Worm (Caenorhabditis elegans) whole organism, late embryonic: Measurements from ENCODE around the gene cdc-42.

ENCODE experiments used
- C08G9.2 ChIP-seq: sonication (generic microtip); optimal IDR thresholded peaks from 2 replicates; lab custom pipeline; 2016; ENCODE audit warnings: mild to moderate bottlenecking, missing genetic modification characterization, moderate library complexity, missing compliant biosample characterization
- F13H6.1 ChIP-seq: sonication (generic microtip); optimal IDR thresholded peaks from 2 replicates; lab custom pipeline; 2016; ENCODE audit warnings: missing genetic modification characterization, missing compliant biosample characterization
- K09A11.1 ChIP-seq: sonication (generic microtip); optimal IDR thresholded peaks from 2 replicates; lab custom pipeline; 2017; ENCODE audit warnings: antibody characterized with exemption, mild to moderate bottlenecking, missing genetic modification characterization, missing compliant biosample characterization; ENCODE audit not compliant: insufficient read depth
- T23F11.4 ChIP-seq: fragments of 200-800 bp; sonication (Bioruptor generic); optimal IDR thresholded peaks from 2 replicates; lab custom pipeline; 2018; ENCODE audit warnings: mild to moderate bottlenecking, missing genetic modification characterization, missing compliant biosample characterization
- ahr-1 ChIP-seq: sonication (generic microtip); optimal IDR thresholded peaks from 2 replicates; lab custom pipeline; 2016; ENCODE audit warnings: missing genetic modification characterization, missing compliant biosample characterization
- ceh-14 ChIP-seq: sonication (generic microtip); optimal IDR thresholded peaks from 2 replicates; lab custom pipeline; 2016; ENCODE audit warnings: missing genotype, missing genetic modification characterization, missing compliant biosample characterization
- ceh-19 ChIP-seq: fragments of 200-800 bp; sonication (Bioruptor generic); optimal IDR thresholded peaks from 2 replicates; lab custom pipeline; 2018; ENCODE audit warnings: mild to moderate bottlenecking, missing genetic modification characterization, missing compliant biosample characterization
- ceh-2 ChIP-seq: sonication (generic microtip); optimal IDR thresholded peaks from 2 replicates; lab custom pipeline; 2016; ENCODE audit warnings: missing genotype, missing genetic modification characterization, missing compliant biosample characterization
- ceh-22 ChIP-seq: sonication (generic microtip); optimal IDR thresholded peaks from 2 replicates; lab custom pipeline; 2017; ENCODE audit warnings: missing biosample characterization, missing genetic modification characterization
- ceh-30 ChIP-seq: fragments of 150-350 bp; optimal IDR thresholded peaks from 2 replicates; lab custom pipeline; 2014; ENCODE audit warnings: missing biosample characterization, missing genetic modification characterization
- ceh-31 ChIP-seq: sonication (generic microtip); optimal IDR thresholded peaks from 2 replicates; lab custom pipeline; 2016; ENCODE audit warnings: missing genetic modification characterization, missing compliant biosample characterization
- ceh-34 ChIP-seq: sonication (generic microtip); optimal IDR thresholded peaks from 2 replicates; lab custom pipeline; 2016; ENCODE audit warnings: mild to moderate bottlenecking, missing genetic modification characterization, missing compliant biosample characterization
- ceh-48 ChIP-seq: sonication (generic microtip); optimal IDR thresholded peaks from 2 replicates; lab custom pipeline; 2016; ENCODE audit warnings: missing genetic modification characterization, inconsistent platforms, missing compliant biosample characterization
- ceh-9 ChIP-seq: sonication (generic microtip); optimal IDR thresholded peaks from 2 replicates; lab custom pipeline; 2016; ENCODE audit warnings: mild to moderate bottlenecking, missing genetic modification characterization, inconsistent platforms, missing compliant biosample characterization
- elt-2 ChIP-seq: sonication (generic microtip); optimal IDR thresholded peaks from 2 replicates; lab custom pipeline; 2016; ENCODE audit warnings: missing genetic modification reagents, missing genetic modification characterization, missing compliant biosample characterization
- ets-4 ChIP-seq: sonication (generic microtip); optimal IDR thresholded peaks from 2 replicates; lab custom pipeline; 2016; ENCODE audit warnings: missing genetic modification characterization, missing compliant biosample characterization
- eyg-1 ChIP-seq: sonication (generic microtip); optimal IDR thresholded peaks from 2 replicates; lab custom pipeline; 2016; ENCODE audit warnings: missing genotype, missing genetic modification characterization, missing compliant biosample characterization
- fkh-10 ChIP-seq: fragments of 150-350 bp; optimal IDR thresholded peaks from 2 replicates; lab custom pipeline; 2014; ENCODE audit warnings: missing biosample characterization, missing genetic modification reagents, missing genetic modification characterization
- fkh-6 ChIP-seq: sonication (generic microtip); optimal IDR thresholded peaks from 2 replicates; lab custom pipeline; 2016; ENCODE audit warnings: missing genetic modification characterization, missing compliant biosample characterization
- gmeb-2 ChIP-seq: sonication (generic microtip); optimal IDR thresholded peaks from 2 replicates; lab custom pipeline; 2016; ENCODE audit warnings: missing genetic modification characterization, inconsistent platforms, missing compliant biosample characterization
- hlh-30 ChIP-seq: sonication (generic microtip); optimal IDR thresholded peaks from 2 replicates; lab custom pipeline; 2017; ENCODE audit warnings: antibody characterized with exemption, missing genetic modification characterization, missing compliant biosample characterization; ENCODE audit not compliant: insufficient read depth
- hlh-6 ChIP-seq: sonication (generic microtip); optimal IDR thresholded peaks from 2 replicates; lab custom pipeline; 2016; ENCODE audit warnings: missing genotype, missing genetic modification characterization, missing compliant biosample characterization
- lim-6 ChIP-seq: sonication (generic microtip); optimal IDR thresholded peaks from 2 replicates; lab custom pipeline; 2016; ENCODE audit warnings: missing genetic modification characterization, missing compliant biosample characterization
- lin-11 ChIP-seq: fragments of 200-800 bp; sonication (Bioruptor generic); optimal IDR thresholded peaks from 2 replicates; lab custom pipeline; 2018; ENCODE audit warnings: mild to moderate bottlenecking, missing genetic modification characterization, missing compliant biosample characterization
- nfya-1 ChIP-seq: sonication (generic microtip); optimal IDR thresholded peaks from 2 replicates; lab custom pipeline; 2017; ENCODE audit warnings: missing genetic modification characterization, mild to moderate bottlenecking, missing compliant biosample characterization, antibody characterized with exemption, moderate library complexity
- odd-2 ChIP-seq: sonication (generic microtip); optimal IDR thresholded peaks from 2 replicates; lab custom pipeline; 2017; ENCODE audit warnings: antibody characterized with exemption, mild to moderate bottlenecking, missing genetic modification characterization, missing compliant biosample characterization
- pat-9 ChIP-seq: fragments of 200-800 bp; sonication (Bioruptor generic); optimal IDR thresholded peaks from 2 replicates; lab custom pipeline; 2018; ENCODE audit warnings: mild to moderate bottlenecking, missing genetic modification characterization, moderate library complexity, missing compliant biosample characterization
- pax-1 ChIP-seq: fragments of 150-350 bp; optimal IDR thresholded peaks from 2 replicates; lab custom pipeline; 2014; ENCODE audit warnings: missing biosample characterization, missing genetic modification characterization
- pha-2 ChIP-seq: sonication (generic microtip); optimal IDR thresholded peaks from 2 replicates; lab custom pipeline; 2017; ENCODE audit warnings: mild to moderate bottlenecking, missing genetic modification characterization, missing compliant biosample characterization
- ref-2 ChIP-seq: sonication (generic microtip); optimal IDR thresholded peaks from 2 replicates; lab custom pipeline; 2016; ENCODE audit warnings: missing genetic modification characterization, missing compliant biosample characterization
- rnt-1 ChIP-seq: sonication (generic microtip); optimal IDR thresholded peaks from 2 replicates; lab custom pipeline; 2016; ENCODE audit warnings: missing genetic modification characterization, missing compliant biosample characterization
- sox-4 ChIP-seq: sonication (generic microtip); optimal IDR thresholded peaks from 2 replicates; lab custom pipeline; 2017; ENCODE audit warnings: mild to moderate bottlenecking, missing genetic modification characterization, inconsistent platforms, missing compliant biosample characterization
- tbx-2 ChIP-seq: sonication (generic microtip); optimal IDR thresholded peaks from 2 replicates; lab custom pipeline; 2016; ENCODE audit warnings: missing genetic modification characterization, missing compliant biosample characterization
- tbx-7 ChIP-seq: sonication (generic microtip); optimal IDR thresholded peaks from 2 replicates; lab custom pipeline; 2016; ENCODE audit warnings: missing genotype, missing genetic modification characterization, missing compliant biosample characterization
- unc-42 ChIP-seq: sonication (generic microtip); optimal IDR thresholded peaks from 2 replicates; lab custom pipeline; 2016; ENCODE audit warnings: missing genotype, missing genetic modification characterization, missing compliant biosample characterization
- unc-55 ChIP-seq: sonication (generic microtip); optimal IDR thresholded peaks from 2 replicates; lab custom pipeline; 2017; ENCODE audit warnings: missing biosample characterization, missing genetic modification reagents, missing genetic modification characterization
- zip-5 ChIP-seq: sonication (generic microtip); optimal IDR thresholded peaks from 2 replicates; lab custom pipeline; 2016; ENCODE audit warnings: missing genetic modification characterization, missing compliant biosample characterization

cdc-42 gene

DNA sequence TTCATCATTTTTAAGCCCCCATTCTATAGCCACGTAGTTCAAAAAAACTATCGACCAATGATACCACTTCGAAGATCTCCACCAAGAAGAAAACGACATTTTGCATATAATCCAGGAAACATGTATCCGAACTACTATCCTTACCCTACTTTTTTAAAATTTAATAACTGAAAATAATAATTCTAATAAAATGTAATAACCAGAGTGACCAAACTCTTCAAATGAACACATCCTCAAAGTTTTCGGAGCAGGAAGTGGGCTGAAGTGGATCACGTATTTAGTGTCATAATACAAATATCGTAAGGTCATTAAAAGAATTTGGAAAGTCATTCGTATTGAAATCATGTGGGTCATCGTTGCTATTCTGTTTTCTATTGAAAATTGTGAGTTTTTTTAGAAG is 38.8 kb upstream of the cdc-42 start, which contains the start of gene F35D2.6:
F35D2.6 (plus strand) TSS at position 301 of the 400 bp plus-strand sequence.
- TF ChIP-seq ceh-30 (tag; lab: Kevin White, UChicago) = no peak
- TF ChIP-seq sox-4 (tag; lab: Kevin White, UChicago) = no peak
- TF ChIP-seq fkh-6 (tag; lab: Kevin White, UChicago) = no peak
- TF ChIP-seq ceh-34 (tag; lab: Kevin White, UChicago) = no peak
- TF ChIP-seq lim-6 (tag; lab: Kevin White, UChicago) = no peak
- TF ChIP-seq ceh-14 (tag; lab: Kevin White, UChicago) = no peak
- no peak for TF ChIP-seq tbx-2 (tag; lab: Kevin White, UChicago)
- no peak for TF ChIP-seq ceh-22 (tag; lab: Kevin White, UChicago)
- no peak for TF ChIP-seq zip-5 (tag; lab: Kevin White, UChicago)
- TF ChIP-seq hlh-30 = no peak
- TF ChIP-seq pat-9 (tag; lab: Kevin White, UChicago) = no peak

DNA sequence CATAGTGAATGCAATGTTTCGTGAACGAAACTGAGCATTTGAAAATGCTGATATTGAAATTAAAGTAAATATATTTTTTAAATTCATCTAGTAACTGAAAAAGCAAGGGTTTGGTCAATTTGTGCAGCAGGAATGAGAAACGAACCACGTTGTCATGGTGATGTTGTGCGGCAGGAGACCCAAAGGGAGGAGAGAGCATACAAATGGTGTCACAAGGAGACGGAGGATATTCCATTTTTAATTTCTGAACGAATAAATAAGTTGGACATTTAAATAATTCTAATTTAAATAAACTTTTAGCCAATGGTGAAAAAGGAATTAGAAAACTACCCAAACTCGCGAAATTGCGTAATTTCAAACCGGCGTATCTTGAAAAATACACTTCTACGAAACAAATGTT is 32.7 kb upstream of the cdc-42 start, which contains the start of gene mks-3:
mks-3 (minus strand) TSS at position 101 of the 400 bp plus-strand sequence.
- no peak for TF ChIP-seq unc-55 (GFP tag; lab: Kevin White, UChicago)
- no peak for TF ChIP-seq elt-2
- TF ChIP-seq fkh-10 (GFP tag; lab: Kevin White, UChicago) = no peak
- no peak for TF ChIP-seq ceh-48
- no peak for TF ChIP-seq tbx-7 (tag; lab: Kevin White, UChicago)
- no peak for TF ChIP-seq T23F11.4
- no peak for TF ChIP-seq ceh-30 (tag; lab: Kevin White, UChicago)
- no peak for TF ChIP-seq lin-11 (tag; lab: Kevin White, UChicago)
- TF ChIP-seq K09A11.1 = no peak
- no peak for TF ChIP-seq rnt-1 (tag; lab: Kevin White, UChicago)
- no peak for TF ChIP-seq hlh-6 (tag; lab: Kevin White, UChicago)
- no peak for TF ChIP-seq gmeb-2 (tag; lab: Kevin White, UChicago)

DNA sequence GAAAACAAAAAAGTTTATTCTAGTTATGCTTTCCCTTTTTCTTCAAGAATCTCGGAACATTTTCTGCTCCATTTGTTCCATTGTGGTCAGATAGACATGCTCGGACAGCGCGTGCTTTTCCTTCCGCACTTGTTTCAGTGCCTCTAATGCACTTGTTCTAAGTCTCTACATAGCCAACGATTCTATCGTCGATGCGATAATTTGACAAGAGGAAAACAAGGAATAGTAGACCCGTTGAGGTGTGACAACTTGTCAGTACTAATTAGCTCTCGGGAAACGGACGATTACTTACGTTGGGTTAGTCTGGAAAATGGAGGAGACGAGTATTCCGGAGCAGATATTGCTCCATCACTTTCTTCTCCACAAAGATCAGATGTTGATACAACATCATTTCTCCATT is 28.0 kb upstream of the cdc-42 start:
- TF ChIP-seq C08G9.2 (tag; lab: Kevin White, UChicago) = no peak
- no peak for TF ChIP-seq ets-4
- TF ChIP-seq ceh-31 (tag; lab: Kevin White, UChicago) = peak; percentile 1
- TF ChIP-seq ceh-19 (GFP tag; lab: Kevin White, UChicago) = no peak

DNA sequence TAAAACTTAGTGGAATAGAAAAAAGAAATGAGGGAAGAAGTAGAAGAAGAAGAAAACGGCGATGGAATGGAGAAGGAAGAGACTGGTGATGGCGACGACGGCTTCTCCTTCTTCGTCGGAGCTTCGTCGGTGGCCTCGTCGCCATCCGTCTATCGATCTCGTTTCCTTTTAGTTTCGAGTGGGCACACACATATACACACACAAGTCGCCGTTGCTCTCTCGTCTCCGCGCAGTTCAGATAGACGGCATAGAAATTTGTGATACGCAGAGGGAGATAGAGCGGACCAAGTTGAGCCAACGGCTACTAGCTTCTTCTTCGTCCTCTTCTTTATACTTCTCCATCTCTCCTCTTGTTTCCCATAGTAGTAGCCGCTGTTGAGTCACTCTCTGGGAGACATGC is 23.0 kb upstream of the cdc-42 start:
- TF ChIP-seq nfya-1 (tag; lab: Kevin White, UChicago) = peak; percentile 12
- TF ChIP-seq ceh-9 = no peak
- no peak for TF ChIP-seq pha-2
- TF ChIP-seq ceh-34 (tag; lab: Kevin White, UChicago) = peak; percentile 1
- no peak for TF ChIP-seq lim-6 (tag; lab: Kevin White, UChicago)
- TF ChIP-seq ceh-2 (tag; lab: Kevin White, UChicago) = no peak
- TF ChIP-seq pax-1 (tag; lab: Kevin White, UChicago) = no peak
- TF ChIP-seq F13H6.1 = peak; percentile 24
- no peak for TF ChIP-seq tbx-7 (tag; lab: Kevin White, UChicago)
- TF ChIP-seq fkh-10 (GFP tag; lab: Kevin White, UChicago) = no peak
- no peak for TF ChIP-seq ahr-1 (tag; lab: Kevin White, UChicago)
- TF ChIP-seq unc-42 (tag; lab: Kevin White, UChicago) = peak; percentile 28
- TF ChIP-seq lin-11 (tag; lab: Kevin White, UChicago) = no peak
- no peak for TF ChIP-seq ref-2
- TF ChIP-seq odd-2 (tag; lab: Kevin White, UChicago) = no peak
- TF ChIP-seq gmeb-2 (tag; lab: Kevin White, UChicago) = no peak
- TF ChIP-seq ceh-48 = peak; percentile 74
- no peak for TF ChIP-seq eyg-1 (tag; lab: Kevin White, UChicago)
- TF ChIP-seq ceh-19 (GFP tag; lab: Kevin White, UChicago) = no peak
- TF ChIP-seq tbx-2 (tag; lab: Kevin White, UChicago) = peak; percentile 36
- TF ChIP-seq ceh-31 (tag; lab: Kevin White, UChicago) = peak; percentile 73
